Fruit fly (Drosophila melanogaster): ENCODE data around the gene CG4080.

DNA sequence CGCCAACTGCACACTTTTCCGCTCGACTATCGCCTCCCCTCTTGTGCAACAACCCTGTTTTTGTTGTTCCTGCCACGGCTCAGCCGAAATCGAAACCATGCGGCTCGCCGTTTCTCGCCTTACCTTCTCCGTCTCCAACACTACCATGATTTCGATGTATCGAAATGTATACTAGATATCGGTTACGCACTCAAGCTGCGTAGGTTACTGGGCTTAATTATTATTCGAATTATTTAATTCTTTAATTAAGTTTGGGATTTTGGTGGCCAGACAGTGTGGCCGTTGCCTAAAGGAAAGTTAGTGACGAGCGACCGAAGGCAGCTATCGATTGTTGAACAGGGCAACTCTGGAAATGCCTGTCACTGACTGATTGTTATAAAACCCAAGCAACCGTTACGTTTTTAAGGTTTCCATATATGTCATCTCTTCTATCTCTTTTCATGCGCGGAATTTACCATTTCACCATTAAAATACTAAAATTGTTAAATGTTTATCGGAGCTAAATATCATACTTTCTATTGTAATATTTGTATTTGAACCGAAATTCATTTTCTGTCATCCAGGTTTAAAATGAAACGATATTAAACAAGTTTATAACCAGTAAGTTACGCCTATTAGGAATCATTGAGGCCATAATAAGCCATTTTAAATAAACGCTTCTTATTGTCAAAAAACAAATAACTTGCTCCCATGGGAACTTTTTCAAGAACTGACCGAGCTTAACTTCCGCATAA, 3.3 kb upstream of the CG4080 start, which contains the start of gene eIF4E1:
- peak; percentile 41 for TF ChIP-seq sob (GFP tag; IDR thresholded peaks at IDR 0.05)
- TF ChIP-seq CG7745 (tag; optimal IDR thresholded peaks at IDR 0.05), result peak; percentile 57
- no peak for TF ChIP-seq prd (optimal IDR thresholded peaks at IDR 0.05)
- no peak; the same call in 2 of the 3 replicates for TF ChIP-seq prd (GFP tag; IDR thresholded peaks at IDR 0.05)
- no peak for TF ChIP-seq psq (GFP tag; optimal IDR thresholded peaks at IDR 0.05)

Measured in whole organism, embryonic.